Worm (Caenorhabditis elegans): ENCODE data around the gene C06G4.6.

The C06G4.6 gene

ce11 chrIII:7977777-7978176, 26.4 kb upstream of the C06G4.6 start, which contains the start of gene C06G4.4:
Gene C06G4.4, minus strand, starts transcription at chrIII:7977812.
- TF ChIP-seq unc-62 (GFP tag; optimal IDR thresholded peaks at IDR 0.05) (no peak), flh-1 (GFP tag; optimal IDR thresholded peaks at IDR 0.05) (no peak)

ce11 chrIII:7978289-7978688, 25.9 kb upstream of the C06G4.6 start:
- no peak for TF ChIP-seq lsy-2 (tag; optimal IDR thresholded peaks at IDR 0.05)
- no peak for TF ChIP-seq blmp-1 (tag; optimal IDR thresholded peaks at IDR 0.05)
- no peak for TF ChIP-seq flh-1 (GFP tag; optimal IDR thresholded peaks at IDR 0.05)
- TF ChIP-seq sem-2 (GFP tag; optimal IDR thresholded peaks at IDR 0.05) = no peak

ce11 chrIII:7978723-7979122, 25.5 kb upstream of the C06G4.6 start:
- TF ChIP-seq ces-1 (GFP tag; optimal IDR thresholded peaks at IDR 0.05) = peak; percentile 18
- TF ChIP-seq ztf-11 (tag; optimal IDR thresholded peaks at IDR 0.05) = no peak

ce11 chrIII:7979659-7980058, 24.5 kb upstream of the C06G4.6 start, which contains the start of gene clp-1:
Gene clp-1, plus strand, starts transcription at chrIII:7979959.
- TF ChIP-seq flh-1 (GFP tag; optimal IDR thresholded peaks at IDR 0.05) (no peak), lsy-2 (tag; optimal IDR thresholded peaks at IDR 0.05) (no peak), lin-32 (GFP tag; optimal IDR thresholded peaks at IDR 0.05) (no peak), elt-1 (tag; optimal IDR thresholded peaks at IDR 0.05; ENCODE audit: borderline replicate concordance, insufficient read depth) (no peak), ztf-11 (tag; optimal IDR thresholded peaks at IDR 0.05) (no peak), bed-3 (GFP tag; optimal IDR thresholded peaks at IDR 0.05) (no peak), sem-2 (GFP tag; optimal IDR thresholded peaks at IDR 0.05) (no peak), ceh-83 (GFP tag; optimal IDR thresholded peaks at IDR 0.05) (no peak), mep-1 (tag; optimal IDR thresholded peaks at IDR 0.05) (no peak), nhr-28 (tag; optimal IDR thresholded peaks at IDR 0.05) (no peak), pha-4 (tag; optimal IDR thresholded peaks at IDR 0.05) (no peak), unc-120 (tag; optimal IDR thresholded peaks at IDR 0.05; ENCODE audit: poor library complexity, severe bottlenecking) (no peak), M03D4.4 (tag; optimal IDR thresholded peaks at IDR 0.05) (no peak), drap-1 (GFP tag; optimal IDR thresholded peaks at IDR 0.05) (no peak), elt-3 (tag; optimal IDR thresholded peaks at IDR 0.05) (no peak), cnd-1 (tag; optimal IDR thresholded peaks at IDR 0.05) (no peak), nhr-2 (tag; optimal IDR thresholded peaks at IDR 0.05) (no peak), nhr-12 (tag; optimal IDR thresholded peaks at IDR 0.05) (no peak), hlh-1 (tag; optimal IDR thresholded peaks at IDR 0.05) (no peak)

- no peak for TF ChIP-seq nhr-28 (tag; optimal IDR thresholded peaks at IDR 0.05)
- TF ChIP-seq elt-3 (tag; optimal IDR thresholded peaks at IDR 0.05) = no peak
- TF ChIP-seq blmp-1 (tag; optimal IDR thresholded peaks at IDR 0.05) = no peak
- no peak for TF ChIP-seq snpc-4 (tag; optimal IDR thresholded peaks at IDR 0.05)
Observed at ce11 chrIII:7981233-7981632, 23.0 kb upstream of the C06G4.6 start.

ce11 chrIII:7981938-7982337, 22.3 kb upstream of the C06G4.6 start:
- TF ChIP-seq cnd-1 (tag; optimal IDR thresholded peaks at IDR 0.05) = no peak
- no peak for TF ChIP-seq mls-2 (tag; optimal IDR thresholded peaks at IDR 0.05)
- no peak for TF ChIP-seq ces-1 (GFP tag; optimal IDR thresholded peaks at IDR 0.05)
- TF ChIP-seq tbx-8 (GFP tag; optimal IDR thresholded peaks at IDR 0.05) = no peak
- no peak for TF ChIP-seq ceh-39 (tag; optimal IDR thresholded peaks at IDR 0.05)

ce11 chrIII:7986585-7987171, 17.5 kb upstream of the C06G4.6 start, which contains the start of gene hrpk-2:
Gene hrpk-2, plus strand, starts transcription at chrIII:7987121.
- TF ChIP-seq ceh-39 (tag; optimal IDR thresholded peaks at IDR 0.05) = no peak
- TF ChIP-seq mls-2 (tag; optimal IDR thresholded peaks at IDR 0.05) = no peak

ce11 chrIII:7996353-7996752, 7.8 kb upstream of the C06G4.6 start, which contains the start of gene npr-17:
Gene npr-17, minus strand, starts transcription at chrIII:7996453.
- TF ChIP-seq nhr-237 (tag; optimal IDR thresholded peaks at IDR 0.05) = no peak
- no peak for TF ChIP-seq elt-3 (tag; optimal IDR thresholded peaks at IDR 0.05)
- no peak for TF ChIP-seq mep-1 (tag; optimal IDR thresholded peaks at IDR 0.05)
- TF ChIP-seq ceh-83 (GFP tag; optimal IDR thresholded peaks at IDR 0.05) = no peak
- no peak for TF ChIP-seq snpc-4 (tag; optimal IDR thresholded peaks at IDR 0.05)
- TF ChIP-seq unc-120 (tag; optimal IDR thresholded peaks at IDR 0.05; ENCODE audit: poor library complexity, severe bottlenecking) = no peak
